Worm (Caenorhabditis elegans) whole organism, L2 larva: Measurements from ENCODE around the gene prp-9.
A peak's percentile ranks its signal among the peaks of the same experiment; 100 is the strongest.

Experiments
- C34F6.9 ChIP-seq: fragments of 150-350 bp; optimal IDR thresholded peaks from 2 replicates; lab custom pipeline; 2014; ENCODE audit warnings: missing biosample characterization, missing genetic modification characterization
- F13H6.1 ChIP-seq: sonication (generic microtip); optimal IDR thresholded peaks from 2 replicates; lab custom pipeline; 2016; ENCODE audit warnings: missing genetic modification characterization, missing compliant biosample characterization
- R02D3.7 ChIP-seq: fragments of 150-350 bp; optimal IDR thresholded peaks from 2 replicates; lab custom pipeline; 2014; ENCODE audit warnings: missing biosample characterization, missing genetic modification characterization
- Y55F3AM.14 ChIP-seq: fragments of 200-800 bp; sonication (Bioruptor generic); optimal IDR thresholded peaks from 2 replicates; lab custom pipeline; 2018; ENCODE audit warnings: mild to moderate bottlenecking, missing genetic modification characterization, missing compliant biosample characterization
- ZK546.5 ChIP-seq: sonication (generic microtip); optimal IDR thresholded peaks from 2 replicates; lab custom pipeline; 2017; ENCODE audit warnings: missing biosample characterization, missing genetic modification characterization
- aly-2 ChIP-seq: fragments of 150-350 bp; optimal IDR thresholded peaks from 2 replicates; lab custom pipeline; 2014; ENCODE audit warnings: missing biosample characterization, missing genetic modification characterization
- ama-1 ChIP-seq: fragments of 150-350 bp; optimal IDR thresholded peaks from 2 replicates; lab custom pipeline; 2018; ENCODE audit warnings: inconsistent platforms
- blmp-1 ChIP-seq: sonication (generic microtip); optimal IDR thresholded peaks from 2 replicates; lab custom pipeline; 2017; ENCODE audit warnings: missing genetic modification characterization, mild to moderate bottlenecking, missing compliant biosample characterization, antibody characterized with exemption, moderate library complexity; ENCODE audit not compliant: insufficient read depth
- ceh-16 ChIP-seq: fragments of 150-350 bp; optimal IDR thresholded peaks from 2 replicates; lab custom pipeline; 2014; ENCODE audit warnings: missing biosample characterization, missing genetic modification characterization
- ceh-82 ChIP-seq: fragments of 150-350 bp; optimal IDR thresholded peaks from 2 replicates; lab custom pipeline; 2014; ENCODE audit warnings: missing biosample characterization, missing genetic modification characterization
- crh-2 ChIP-seq: sonication (generic microtip); optimal IDR thresholded peaks from 2 replicates; lab custom pipeline; 2017; ENCODE audit warnings: missing biosample characterization, missing genetic modification characterization
- dmd-4 ChIP-seq: sonication (generic microtip); optimal IDR thresholded peaks from 2 replicates; lab custom pipeline; 2017; ENCODE audit warnings: missing biosample characterization, missing genetic modification characterization
- egl-27 ChIP-seq: sonication (generic microtip); optimal IDR thresholded peaks from 3 replicates; lab custom pipeline; 2017; ENCODE audit warnings: missing biosample characterization, missing genetic modification reagents, missing genetic modification characterization
- elt-1 ChIP-seq: fragments of 150-350 bp; optimal IDR thresholded peaks from 2 replicates; lab custom pipeline; 2014; ENCODE audit warnings: missing biosample characterization, missing genetic modification characterization
- elt-3 ChIP-seq: sonication (generic microtip); optimal IDR thresholded peaks from 2 replicates; lab custom pipeline; 2017; ENCODE audit warnings: missing biosample characterization, missing genetic modification characterization
- fos-1 ChIP-seq: fragments of 150-350 bp; optimal IDR thresholded peaks from 2 replicates; lab custom pipeline; 2014; ENCODE audit warnings: missing biosample characterization, missing genetic modification characterization
- gmeb-1 ChIP-seq: fragments of 150-350 bp; optimal IDR thresholded peaks from 2 replicates; lab custom pipeline; 2014; ENCODE audit warnings: missing biosample characterization, missing genetic modification characterization
- lin-39 ChIP-seq: fragments of 150-350 bp; optimal IDR thresholded peaks from 2 replicates; lab custom pipeline; 2014; ENCODE audit warnings: missing biosample characterization, missing genetic modification reagents, missing genetic modification characterization
- lsy-2 ChIP-seq, 2 experiments: fragments of 150-350 bp in 1 of 2; sonication (generic microtip) in 1 of 2; optimal IDR thresholded peaks; 2 replicates each; lab custom pipeline; 2014 to 2017; ENCODE audit warnings: missing biosample characterization in 2 of 2, missing genetic modification characterization in 2 of 2
- mab-5 ChIP-seq: fragments of 150-350 bp; optimal IDR thresholded peaks from 2 replicates; lab custom pipeline; 2014; ENCODE audit warnings: missing biosample characterization, missing genetic modification characterization
- mdl-1 ChIP-seq, 2 experiments: fragments of 150-350 bp in 1 of 2; sonication (generic microtip) in 1 of 2; optimal IDR thresholded peaks; 2 replicates each; lab custom pipeline; 2017; ENCODE audit warnings: missing biosample characterization in 2 of 2, missing genetic modification characterization in 2 of 2
- nhr-129 ChIP-seq: fragments of 150-350 bp; optimal IDR thresholded peaks from 2 replicates; lab custom pipeline; 2014; ENCODE audit warnings: missing biosample characterization, missing genetic modification characterization
- nhr-23 ChIP-seq: fragments of 150-350 bp; optimal IDR thresholded peaks from 2 replicates; lab custom pipeline; 2014; ENCODE audit warnings: missing biosample characterization, missing genetic modification reagents, missing genetic modification characterization
- nhr-237 ChIP-seq: fragments of 150-350 bp; optimal IDR thresholded peaks from 2 replicates; lab custom pipeline; 2014; ENCODE audit warnings: missing biosample characterization, missing genetic modification characterization
- nhr-25 ChIP-seq: fragments of 150-350 bp; sonication (generic microtip); optimal IDR thresholded peaks from 3 replicates; lab custom pipeline; 2014; ENCODE audit warnings: missing biosample characterization, missing genetic modification characterization
- nhr-77 ChIP-seq: fragments of 150-350 bp; optimal IDR thresholded peaks from 2 replicates; lab custom pipeline; 2014; ENCODE audit warnings: missing biosample characterization, missing genetic modification characterization
- sem-4 ChIP-seq: fragments of 150-350 bp; optimal IDR thresholded peaks from 2 replicates; lab custom pipeline; 2014; ENCODE audit warnings: missing biosample characterization, missing genetic modification reagents, missing genetic modification characterization
- skn-1 ChIP-seq: sonication (generic microtip); optimal IDR thresholded peaks from 2 replicates; lab custom pipeline; 2017; ENCODE audit warnings: missing biosample characterization, missing genetic modification characterization
- sma-3 ChIP-seq: sonication (generic microtip); optimal IDR thresholded peaks from 2 replicates; lab custom pipeline; 2016; ENCODE audit warnings: missing genetic modification reagents, missing genetic modification characterization, missing compliant biosample characterization
- sma-9 ChIP-seq, 2 experiments: fragments of 150-350 bp in 1 of 2; sonication (generic microtip) in 1 of 2; optimal IDR thresholded peaks; 2 replicates each; lab custom pipeline; 2014 to 2016; ENCODE audit warnings: missing genetic modification characterization in 2 of 2, mild to moderate bottlenecking in 1 of 2, missing biosample characterization in 1 of 2, missing compliant biosample characterization in 1 of 2, missing genetic modification reagents in 1 of 2, moderate library complexity in 1 of 2
- snpc-4 ChIP-seq: fragments of 150-350 bp; optimal IDR thresholded peaks from 2 replicates; lab custom pipeline; 2014; ENCODE audit warnings: missing biosample characterization, missing genetic modification characterization
- unc-39 ChIP-seq: fragments of 150-350 bp; optimal IDR thresholded peaks from 2 replicates; lab custom pipeline; 2014; ENCODE audit warnings: missing biosample characterization, missing genetic modification characterization
- unc-55 ChIP-seq: fragments of 150-350 bp; sonication (generic microtip); optimal IDR thresholded peaks from 3 replicates; lab custom pipeline; 2014; ENCODE audit warnings: missing biosample characterization, missing genetic modification reagents, missing genetic modification characterization
- unc-62 ChIP-seq: fragments of 150-350 bp; optimal IDR thresholded peaks from 2 replicates; lab custom pipeline; 2014; ENCODE audit warnings: missing biosample characterization, missing genetic modification reagents, missing genetic modification characterization
- zag-1 ChIP-seq: fragments of 150-350 bp; optimal IDR thresholded peaks from 2 replicates; lab custom pipeline; 2014; ENCODE audit warnings: missing biosample characterization, missing genetic modification characterization
- ztf-1 ChIP-seq: fragments of 200-800 bp; sonication (Bioruptor generic); conservative IDR thresholded peaks from 2 replicates; pipeline ENCODE4 v1.3.6; 2022; ENCODE audit warnings: missing genetic modification characterization, missing compliant biosample characterization
- ztf-4 ChIP-seq: fragments of 150-350 bp; optimal IDR thresholded peaks from 2 replicates; lab custom pipeline; 2014; ENCODE audit warnings: missing biosample characterization, missing genetic modification characterization

Gene prp-9

ce11 chrII:8485603-8486002 is 39.6 kb downstream of the prp-9 start, which contains the start of gene gbh-2 (continued):
- TF ChIP-seq Y55F3AM.14 (GFP tag; lab: Kevin White, UChicago), result no peak
- no peak for TF ChIP-seq skn-1
- TF ChIP-seq aly-2 (tag; lab: Kevin White, UChicago), result no peak
- no peak for TF ChIP-seq mab-5 (tag; lab: Kevin White, UChicago)
- peak; percentile 19 for TF ChIP-seq F13H6.1 (tag; lab: Kevin White, UChicago)
- TF ChIP-seq snpc-4, result no peak
- TF ChIP-seq R02D3.7, result no peak
- peak; percentile 93 for TF ChIP-seq nhr-129 (tag; lab: Kevin White, UChicago)
- TF ChIP-seq nhr-25 (tag; lab: Kevin White, UChicago), result peak; percentile 92
- TF ChIP-seq fos-1 (tag; lab: Kevin White, UChicago), result peak; percentile 73
- TF ChIP-seq ztf-4, result no peak
- peak; percentile 57 for TF ChIP-seq blmp-1 (tag; lab: Kevin White, UChicago)
- TF ChIP-seq ZK546.5 (tag; lab: Kevin White, UChicago), result no peak
- TF ChIP-seq sma-3 (GFP tag; lab: Kevin White, UChicago), result peak; percentile 64
- no peak for TF ChIP-seq unc-39 (tag; lab: Kevin White, UChicago)
- TF ChIP-seq unc-55 (GFP tag; lab: Kevin White, UChicago), result no peak
- no peak for TF ChIP-seq elt-3 (tag; lab: Kevin White, UChicago)
- no peak for TF ChIP-seq dmd-4 (tag; lab: Kevin White, UChicago)
- peak; percentile 48 for TF ChIP-seq gmeb-1 (tag; lab: Kevin White, UChicago)
- TF ChIP-seq zag-1 (tag; lab: Kevin White, UChicago), result no peak
- TF ChIP-seq ceh-16 (tag; lab: Kevin White, UChicago), result no peak
- TF ChIP-seq nhr-77 (tag; lab: Kevin White, UChicago), result no peak

ce11 chrII:8484546-8484945 is 40.6 kb downstream of the prp-9 start:
- no peak for TF ChIP-seq ceh-82 (tag; lab: Kevin White, UChicago)
- TF ChIP-seq unc-62, result no peak
- no peak for TF ChIP-seq lin-39 (tag; lab: Kevin White, UChicago)
- TF ChIP-seq gmeb-1 (tag; lab: Kevin White, UChicago), result peak; percentile 30
- TF ChIP-seq egl-27 (tag; lab: Kevin White, UChicago), result peak; percentile 13
- peak; percentile 33 for TF ChIP-seq C34F6.9
- no peak for TF ChIP-seq elt-3 (tag; lab: Kevin White, UChicago)
- TF ChIP-seq lsy-2 (tag; optimal IDR thresholded peaks at IDR 0.05; lab: Kevin White, UChicago), result peak in 1 of 2 experiments; percentile 26
- TF ChIP-seq sem-4 (tag; lab: Kevin White, UChicago), result no peak
- TF ChIP-seq fos-1 (tag; lab: Kevin White, UChicago), result peak; percentile 71
- no peak for TF ChIP-seq nhr-25 (tag; lab: Kevin White, UChicago)
- no peak for TF ChIP-seq ztf-4
- peak; percentile 63 for TF ChIP-seq nhr-129 (tag; lab: Kevin White, UChicago)
- no peak for TF ChIP-seq sma-3 (GFP tag; lab: Kevin White, UChicago)
- peak; percentile 8 for TF ChIP-seq ama-1 (lab: Kevin White, UChicago)
- peak; percentile 68 for TF ChIP-seq sma-9 (GFP tag; optimal IDR thresholded peaks at IDR 0.05; lab: Kevin White, UChicago)
- TF ChIP-seq sma-9 (tag; optimal IDR thresholded peaks at IDR 0.05; lab: Kevin White, UChicago), result no peak
- TF ChIP-seq crh-2, result peak; percentile 78
- TF ChIP-seq unc-55 (GFP tag; lab: Kevin White, UChicago), result peak; percentile 4
- TF ChIP-seq F13H6.1 (tag; lab: Kevin White, UChicago), result peak; percentile 56

- TF ChIP-seq mdl-1 (tag; optimal IDR thresholded peaks at IDR 0.05; lab: Kevin White, UChicago) (peak in 1 of 2 experiments; percentile 17), ama-1 (lab: Kevin White, UChicago) (peak; percentile 39), fos-1 (tag; lab: Kevin White, UChicago) (peak; percentile 13), nhr-129 (tag; lab: Kevin White, UChicago) (peak; percentile 54), nhr-23 (no peak), nhr-237 (tag; lab: Kevin White, UChicago) (no peak), sma-9 (GFP tag; optimal IDR thresholded peaks at IDR 0.05; lab: Kevin White, UChicago) (peak; percentile 77), sma-9 (tag; optimal IDR thresholded peaks at IDR 0.05; lab: Kevin White, UChicago) (no peak), zag-1 (tag; lab: Kevin White, UChicago) (peak; percentile 0), C34F6.9 (no peak), ztf-1 (GFP tag; lab: Robert Waterston, UW) (no peak), skn-1 (peak; percentile 83), F13H6.1 (tag; lab: Kevin White, UChicago) (no peak), unc-39 (tag; lab: Kevin White, UChicago) (no peak), sem-4 (tag; lab: Kevin White, UChicago) (peak; percentile 52), elt-1 (tag; lab: Kevin White, UChicago) (no peak)
Observed at ce11 chrII:8483793-8484186, 41.4 kb downstream of the prp-9 start, which contains the start of gene taap-1. taap-1 (minus strand) TSS chrII:8483871.
